Worm (Caenorhabditis elegans) whole organism, L1 larva: Measurements from ENCODE around the gene C04A11.2.
A peak's percentile ranks its signal among the peaks of the same experiment; 100 is the strongest.

Experiments used
- C04F5.9 ChIP-seq: sonication (generic microtip); optimal IDR thresholded peaks from 2 replicates; lab custom pipeline; 2016; ENCODE audit warnings: missing genetic modification characterization, missing compliant biosample characterization
- C16A3.4 ChIP-seq: fragments of 150-350 bp; optimal IDR thresholded peaks from 2 replicates; lab custom pipeline; 2014; ENCODE audit warnings: missing biosample characterization, missing genetic modification characterization
- C34B4.2 ChIP-seq: sonication (generic microtip); optimal IDR thresholded peaks from 2 replicates; lab custom pipeline; 2017; ENCODE audit warnings: mild to moderate bottlenecking, missing genetic modification characterization, missing compliant biosample characterization
- Y116A8C.19 ChIP-seq: sonication (generic microtip); optimal IDR thresholded peaks from 2 replicates; lab custom pipeline; 2016; ENCODE audit warnings: missing compliant biosample characterization, missing genetic modification characterization, borderline replicate concordance
- aha-1 ChIP-seq: fragments of 150-350 bp; optimal IDR thresholded peaks from 2 replicates; lab custom pipeline; 2014; ENCODE audit warnings: missing biosample characterization, missing genetic modification characterization
- alr-1 ChIP-seq: fragments of 200-800 bp; sonication (Bioruptor generic); optimal IDR thresholded peaks from 2 replicates; lab custom pipeline; 2018; ENCODE audit warnings: borderline replicate concordance, mild to moderate bottlenecking, missing genetic modification characterization, missing compliant biosample characterization
- ama-1 ChIP-seq: fragments of 150-350 bp; optimal IDR thresholded peaks from 2 replicates; lab custom pipeline; 2014
- blmp-1 ChIP-seq: fragments of 150-350 bp; optimal IDR thresholded peaks from 2 replicates; lab custom pipeline; 2014; ENCODE audit warnings: missing biosample characterization, missing genetic modification characterization
- ceh-88 ChIP-seq: fragments of 200-800 bp; sonication (Bioruptor generic); IDR thresholded peaks from 2 replicates; pipeline ENCODE4 v1.3.6; 2022; ENCODE audit warnings: missing genetic modification characterization, missing compliant biosample characterization
- ceh-90 ChIP-seq: sonication (generic microtip); optimal IDR thresholded peaks from 2 replicates; lab custom pipeline; 2016; ENCODE audit warnings: missing genetic modification characterization, missing compliant biosample characterization
- ces-1 ChIP-seq: fragments of 150-350 bp; optimal IDR thresholded peaks from 2 replicates; lab custom pipeline; 2014; ENCODE audit warnings: missing biosample characterization, missing genetic modification reagents, missing genetic modification characterization
- dpl-1 ChIP-seq, 3 experiments: fragments of 150-350 bp in 2 of 3; sonication (generic microtip) in 1 of 3; optimal IDR thresholded peaks; 2 replicates each; lab custom pipeline; 2014 to 2017; ENCODE audit warnings: missing biosample characterization in 3 of 3, missing genetic modification characterization in 3 of 3, missing genetic modification reagents in 3 of 3
- dsc-1 ChIP-seq: sonication (generic microtip); optimal IDR thresholded peaks from 2 replicates; lab custom pipeline; 2016; ENCODE audit warnings: mild to moderate bottlenecking, missing genetic modification characterization, missing compliant biosample characterization
- efl-1 ChIP-seq, 4 experiments: fragments of 150-350 bp; optimal IDR thresholded peaks in 3 of 4; peaks in 1 of 4; 1 replicate in 1 of 4; 2 replicates in 3 of 4; lab custom pipeline; 2014; ENCODE audit warnings: missing biosample characterization in 2 of 4, missing genetic modification characterization in 2 of 4, missing genetic modification reagents in 2 of 4
- egl-13 ChIP-seq: sonication (generic microtip); optimal IDR thresholded peaks from 2 replicates; lab custom pipeline; 2016; ENCODE audit warnings: missing genotype, missing genetic modification reagents, missing genetic modification characterization, missing compliant biosample characterization
- egl-27 ChIP-seq, 2 experiments: fragments of 150-350 bp in 1 of 2; sonication (generic microtip); optimal IDR thresholded peaks; 3 replicates each; lab custom pipeline; 2017 to 2018; ENCODE audit warnings: missing biosample characterization in 2 of 2, missing genetic modification characterization in 2 of 2, missing genetic modification reagents in 2 of 2
- elt-3 ChIP-seq, 6 experiments: fragments of 150-350 bp in 1 of 6; sonication (generic microtip); optimal IDR thresholded peaks; 2 replicates each; lab custom pipeline; 2017 to 2018; ENCODE audit warnings: missing biosample characterization in 6 of 6, missing genetic modification characterization in 6 of 6, inconsistent platforms in 1 of 6
- ets-5 ChIP-seq: fragments of 200-800 bp; sonication (Bioruptor generic); IDR thresholded peaks from 2 replicates; pipeline ENCODE4 v1.3.6; 2022; ENCODE audit warnings: missing genetic modification characterization, missing compliant biosample characterization
- fkh-10 ChIP-seq: sonication (generic microtip); optimal IDR thresholded peaks from 2 replicates; lab custom pipeline; 2017; ENCODE audit warnings: missing biosample characterization, missing genetic modification reagents, missing genetic modification characterization
- fkh-4 ChIP-seq: sonication (generic microtip); optimal IDR thresholded peaks from 2 replicates; lab custom pipeline; 2016; ENCODE audit warnings: missing compliant biosample characterization, missing genetic modification characterization, borderline replicate concordance
- fkh-8 ChIP-seq: sonication (generic microtip); optimal IDR thresholded peaks from 2 replicates; lab custom pipeline; 2016; ENCODE audit warnings: mild to moderate bottlenecking, missing genetic modification characterization, missing compliant biosample characterization
- grh-1 ChIP-seq: fragments of 200-800 bp; sonication (Bioruptor generic); IDR thresholded peaks from 2 replicates; pipeline ENCODE4 v1.3.6; 2022; ENCODE audit warnings: missing genetic modification reagents, missing genetic modification characterization, missing compliant biosample characterization
- hlh-17 ChIP-seq: fragments of 200-800 bp; sonication (Bioruptor generic); optimal IDR thresholded peaks from 2 replicates; lab custom pipeline; 2018; ENCODE audit warnings: missing genetic modification characterization, mild to moderate bottlenecking, missing compliant biosample characterization, moderate library complexity, borderline replicate concordance
- isw-1 ChIP-seq: fragments of 200-800 bp; sonication (Bioruptor generic); IDR thresholded peaks from 2 replicates; pipeline ENCODE4 v1.3.6; 2022; ENCODE audit warnings: missing genetic modification characterization, missing compliant biosample characterization
- lin-13 ChIP-seq: fragments of 150-350 bp; optimal IDR thresholded peaks from 2 replicates; lab custom pipeline; 2014; ENCODE audit warnings: missing biosample characterization, missing genetic modification reagents, missing genetic modification characterization
- lin-39 ChIP-seq: fragments of 150-350 bp; optimal IDR thresholded peaks from 2 replicates; lab custom pipeline; 2014; ENCODE audit warnings: missing biosample characterization, missing genetic modification reagents, missing genetic modification characterization
- lir-3 ChIP-seq: sonication (generic microtip); optimal IDR thresholded peaks from 2 replicates; lab custom pipeline; 2016; ENCODE audit warnings: mild to moderate bottlenecking, missing genetic modification characterization, moderate library complexity, missing compliant biosample characterization; ENCODE audit not compliant: poor library complexity
- lsy-2 ChIP-seq, 2 experiments: fragments of 150-350 bp; optimal IDR thresholded peaks; 2 replicates each; lab custom pipeline; 2014; ENCODE audit warnings: missing biosample characterization in 2 of 2, missing genetic modification characterization in 2 of 2
- mep-1 ChIP-seq: fragments of 150-350 bp; optimal IDR thresholded peaks from 2 replicates; lab custom pipeline; 2014; ENCODE audit warnings: missing biosample characterization, missing genetic modification characterization
- nhr-11 ChIP-seq: fragments of 150-350 bp; optimal IDR thresholded peaks from 2 replicates; lab custom pipeline; 2014; ENCODE audit warnings: missing biosample characterization, missing genetic modification characterization
- nhr-12 ChIP-seq: sonication (generic microtip); optimal IDR thresholded peaks from 2 replicates; lab custom pipeline; 2017; ENCODE audit warnings: missing biosample characterization, missing genetic modification characterization
- nhr-20 ChIP-seq: sonication (generic microtip); optimal IDR thresholded peaks from 2 replicates; lab custom pipeline; 2016; ENCODE audit warnings: mild to moderate bottlenecking, missing genetic modification characterization, missing compliant biosample characterization
- nhr-28 ChIP-seq: fragments of 150-350 bp; optimal IDR thresholded peaks from 2 replicates; lab custom pipeline; 2014; ENCODE audit warnings: missing biosample characterization, missing genetic modification characterization
- nhr-76 ChIP-seq: sonication (generic microtip); optimal IDR thresholded peaks from 2 replicates; lab custom pipeline; 2017; ENCODE audit warnings: missing biosample characterization, missing genetic modification characterization
- nhr-84 ChIP-seq: sonication (generic microtip); optimal IDR thresholded peaks from 2 replicates; lab custom pipeline; 2017; ENCODE audit warnings: missing biosample characterization, missing genetic modification characterization
- nhr-85 ChIP-seq: sonication (generic microtip); peaks from one replicate; lab custom pipeline; 2016; ENCODE audit warnings: missing genetic modification characterization, inconsistent platforms, missing compliant biosample characterization
- nhr-90 ChIP-seq: sonication (generic microtip); optimal IDR thresholded peaks from 2 replicates; lab custom pipeline; 2016; ENCODE audit warnings: mild to moderate bottlenecking, missing genetic modification characterization, missing compliant biosample characterization; ENCODE audit not compliant: poor library complexity
- pag-3 ChIP-seq: sonication (generic microtip); optimal IDR thresholded peaks from 2 replicates; lab custom pipeline; 2017; ENCODE audit warnings: missing genetic modification characterization, mild to moderate bottlenecking, missing compliant biosample characterization, antibody characterized with exemption, borderline replicate concordance; ENCODE audit not compliant: insufficient read depth
- pax-3 ChIP-seq: fragments of 200-800 bp; sonication (Bioruptor generic); optimal IDR thresholded peaks from 2 replicates; lab custom pipeline; 2018; ENCODE audit warnings: mild to moderate bottlenecking, missing genetic modification characterization, moderate library complexity, missing compliant biosample characterization
- rnt-1 ChIP-seq: sonication (generic microtip); optimal IDR thresholded peaks from 2 replicates; lab custom pipeline; 2016; ENCODE audit warnings: mild to moderate bottlenecking, missing genetic modification characterization, moderate library complexity, missing compliant biosample characterization
- skn-1 ChIP-seq: fragments of 150-350 bp; optimal IDR thresholded peaks from 2 replicates; lab custom pipeline; 2014; ENCODE audit warnings: missing biosample characterization, missing genetic modification characterization
- snpc-4 ChIP-seq: fragments of 150-350 bp; optimal IDR thresholded peaks from 2 replicates; lab custom pipeline; 2014; ENCODE audit warnings: missing biosample characterization, missing genetic modification characterization
- sptf-1 ChIP-seq: fragments of 150-350 bp; optimal IDR thresholded peaks from 2 replicates; lab custom pipeline; 2014; ENCODE audit warnings: missing biosample characterization, missing genetic modification characterization
- sup-37 ChIP-seq: fragments of 200-800 bp; sonication (Bioruptor generic); optimal IDR thresholded peaks from 2 replicates; lab custom pipeline; 2018; ENCODE audit warnings: mild to moderate bottlenecking, missing genetic modification characterization, missing compliant biosample characterization
- tlp-1 ChIP-seq: fragments of 150-350 bp; optimal IDR thresholded peaks from 2 replicates; lab custom pipeline; 2014; ENCODE audit warnings: missing biosample characterization, missing genetic modification characterization
- unc-30 ChIP-seq: sonication (generic microtip); optimal IDR thresholded peaks from 2 replicates; lab custom pipeline; 2017; ENCODE audit warnings: missing biosample characterization, missing genetic modification characterization
- unc-62 ChIP-seq: fragments of 150-350 bp; optimal IDR thresholded peaks from 2 replicates; lab custom pipeline; 2014; ENCODE audit warnings: missing biosample characterization, missing genetic modification reagents, missing genetic modification characterization
- unc-86 ChIP-seq: sonication (generic microtip); optimal IDR thresholded peaks from 2 replicates; lab custom pipeline; 2016; ENCODE audit warnings: missing genetic modification characterization, missing compliant biosample characterization
- unc-98 ChIP-seq: fragments of 200-800 bp; sonication (Bioruptor generic); IDR thresholded peaks from 2 replicates; pipeline ENCODE4 v1.3.6; 2022; ENCODE audit warnings: missing genetic modification characterization, missing compliant biosample characterization
- xbp-1 ChIP-seq: sonication (generic microtip); optimal IDR thresholded peaks from 2 replicates; lab custom pipeline; 2016; ENCODE audit warnings: missing genetic modification characterization, missing compliant biosample characterization
- zip-4 ChIP-seq: fragments of 200-800 bp; sonication (Bioruptor generic); optimal IDR thresholded peaks from 2 replicates; lab custom pipeline; 2018; ENCODE audit warnings: mild to moderate bottlenecking, missing genetic modification characterization, moderate library complexity, missing compliant biosample characterization
- ztf-11 ChIP-seq, 2 experiments: sonication (generic microtip); optimal IDR thresholded peaks; 2 replicates each; lab custom pipeline; 2016 to 2017; ENCODE audit warnings: missing genetic modification characterization in 2 of 2, missing biosample characterization in 1 of 2, missing compliant biosample characterization in 1 of 2

Gene C04A11.2

DNA sequence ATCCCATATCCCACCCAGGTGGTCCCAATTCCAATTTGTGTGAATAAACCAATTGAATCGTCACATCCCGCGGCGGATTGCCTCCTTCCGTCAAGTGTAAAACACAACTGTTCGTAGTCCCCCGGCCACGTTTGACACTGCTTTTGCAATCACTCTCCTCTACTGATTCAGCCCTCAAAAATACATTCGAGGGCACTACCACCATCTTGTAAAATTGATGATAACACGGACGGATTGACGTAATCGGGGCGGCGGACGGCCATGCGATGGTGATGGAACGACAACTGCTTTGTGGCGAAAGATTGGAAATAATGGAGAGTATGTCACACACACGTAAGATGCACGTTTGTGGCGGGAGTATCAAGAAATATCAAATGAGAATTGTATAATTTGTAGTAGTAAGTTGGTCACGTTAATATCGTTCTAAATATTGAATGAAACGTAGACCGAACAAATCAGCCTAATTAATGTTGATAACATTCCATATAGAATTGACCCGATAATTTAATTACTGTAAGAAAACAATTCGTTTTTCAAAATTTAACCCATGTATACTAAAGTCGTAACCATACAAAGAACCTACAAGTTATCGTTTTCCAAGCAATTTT is 30.2 kb downstream of the C04A11.2 start (continued):
- TF ChIP-seq ama-1: no peak
- TF ChIP-seq C04F5.9 (tag; lab: Kevin White, UChicago): no peak
- no peak for TF ChIP-seq unc-98 (GFP tag; lab: Robert Waterston, UW)
- TF ChIP-seq efl-1 (optimal IDR thresholded peaks at IDR 0.05; lab: Kevin White, UChicago): no peak
- TF ChIP-seq efl-1 (GFP tag; optimal IDR thresholded peaks at IDR 0.05 in 1 of 2; lab: Kevin White, UChicago): no peak
- TF ChIP-seq snpc-4 (tag; lab: Kevin White, UChicago): no peak
- no peak for TF ChIP-seq nhr-85 (tag; lab: Kevin White, UChicago)
- no peak for TF ChIP-seq ceh-88 (GFP tag; lab: Robert Waterston, UW)
- no peak for TF ChIP-seq nhr-90 (tag; lab: Kevin White, UChicago)
- no peak for TF ChIP-seq Y116A8C.19
- no peak for TF ChIP-seq lin-13 (GFP tag; lab: Kevin White, UChicago)
- no peak for TF ChIP-seq pax-3 (tag; lab: Kevin White, UChicago)
- no peak for TF ChIP-seq unc-30
- TF ChIP-seq ces-1: no peak
- no peak for TF ChIP-seq blmp-1 (tag; lab: Kevin White, UChicago)
- TF ChIP-seq lsy-2 (tag; optimal IDR thresholded peaks at IDR 0.05; lab: Kevin White, UChicago): peak in 1 of 2 experiments; percentile 21
- no peak for TF ChIP-seq alr-1 (tag; lab: Kevin White, UChicago)
- TF ChIP-seq pag-3 (tag; lab: Kevin White, UChicago): no peak
- TF ChIP-seq nhr-20 (tag; lab: Kevin White, UChicago): peak; percentile 21
- no peak for TF ChIP-seq sup-37 (GFP tag; lab: Kevin White, UChicago)
- no peak for TF ChIP-seq hlh-17 (GFP tag; lab: Kevin White, UChicago)
- TF ChIP-seq sptf-1: no peak
- no peak for TF ChIP-seq isw-1 (GFP tag; lab: Robert Waterston, UW)
- no peak for TF ChIP-seq egl-13 (tag; lab: Kevin White, UChicago)
- TF ChIP-seq C34B4.2 (tag; lab: Kevin White, UChicago): no peak
- TF ChIP-seq nhr-76 (tag; lab: Kevin White, UChicago): no peak
- no peak for TF ChIP-seq nhr-84 (tag; lab: Kevin White, UChicago)
- no peak for TF ChIP-seq elt-3 (tag; optimal IDR thresholded peaks at IDR 0.05; lab: Kevin White, UChicago)
- TF ChIP-seq nhr-12 (tag; lab: Kevin White, UChicago): no peak
- peak; percentile 3 for TF ChIP-seq skn-1 (tag; lab: Kevin White, UChicago)
- TF ChIP-seq nhr-28: no peak
- no peak for TF ChIP-seq ztf-11 (tag; optimal IDR thresholded peaks at IDR 0.05; lab: Kevin White, UChicago)
- peak; percentile 83 for TF ChIP-seq rnt-1 (tag; lab: Kevin White, UChicago)
- TF ChIP-seq mep-1 (tag; lab: Kevin White, UChicago): no peak
- no peak for TF ChIP-seq C16A3.4 (tag; lab: Kevin White, UChicago)
- TF ChIP-seq tlp-1 (tag; lab: Kevin White, UChicago): no peak
- no peak for TF ChIP-seq lin-39 (tag; lab: Kevin White, UChicago)
- TF ChIP-seq aha-1 (tag; lab: Kevin White, UChicago): no peak
- TF ChIP-seq lir-3 (tag; lab: Kevin White, UChicago): no peak
- TF ChIP-seq egl-27 (tag; optimal IDR thresholded peaks at IDR 0.05; lab: Kevin White, UChicago): no peak
- no peak for TF ChIP-seq unc-86 (tag; lab: Kevin White, UChicago)
- no peak for TF ChIP-seq ceh-90
- TF ChIP-seq xbp-1 (tag; lab: Kevin White, UChicago): no peak
- TF ChIP-seq fkh-4 (tag; lab: Kevin White, UChicago): no peak
- no peak for TF ChIP-seq nhr-11 (tag; lab: Kevin White, UChicago)
- no peak for TF ChIP-seq unc-62 (GFP tag; lab: Kevin White, UChicago)
- TF ChIP-seq zip-4: no peak
- TF ChIP-seq fkh-10 (GFP tag; lab: Kevin White, UChicago): no peak
- TF ChIP-seq ets-5 (GFP tag; lab: Robert Waterston, UW): no peak
- TF ChIP-seq grh-1 (GFP tag; lab: Robert Waterston, UW): no peak
- TF ChIP-seq fkh-8: no peak
- TF ChIP-seq dpl-1 (GFP tag; optimal IDR thresholded peaks at IDR 0.05; lab: Kevin White, UChicago): no peak
- TF ChIP-seq dsc-1: no peak
